Worm (Caenorhabditis elegans) whole organism, late embryonic: ENCODE results near the gene K08D9.6.

Experiments used
- C38D4.7 ChIP-seq: fragments of 200-800 bp; sonication (Bioruptor generic); optimal IDR thresholded peaks from 2 replicates; lab custom pipeline; 2018; ENCODE audit warnings: mild to moderate bottlenecking, missing genetic modification characterization, moderate library complexity, missing compliant biosample characterization
- ceh-19 ChIP-seq: fragments of 200-800 bp; sonication (Bioruptor generic); optimal IDR thresholded peaks from 2 replicates; lab custom pipeline; 2018; ENCODE audit warnings: mild to moderate bottlenecking, missing genetic modification characterization, missing compliant biosample characterization
- ceh-31 ChIP-seq: sonication (generic microtip); optimal IDR thresholded peaks from 2 replicates; lab custom pipeline; 2016; ENCODE audit warnings: missing genetic modification characterization, missing compliant biosample characterization
- ceh-9 ChIP-seq: sonication (generic microtip); optimal IDR thresholded peaks from 2 replicates; lab custom pipeline; 2016; ENCODE audit warnings: mild to moderate bottlenecking, missing genetic modification characterization, inconsistent platforms, missing compliant biosample characterization
- fax-1 ChIP-seq: sonication (generic microtip); optimal IDR thresholded peaks from 2 replicates; lab custom pipeline; 2016; ENCODE audit warnings: missing genotype, missing genetic modification characterization, missing compliant biosample characterization
- gmeb-2 ChIP-seq: sonication (generic microtip); optimal IDR thresholded peaks from 2 replicates; lab custom pipeline; 2016; ENCODE audit warnings: missing genetic modification characterization, inconsistent platforms, missing compliant biosample characterization
- nhr-11 ChIP-seq: fragments of 150-350 bp; optimal IDR thresholded peaks from 2 replicates; lab custom pipeline; 2014; ENCODE audit warnings: missing biosample characterization, missing genetic modification characterization
- odd-2 ChIP-seq: sonication (generic microtip); optimal IDR thresholded peaks from 2 replicates; lab custom pipeline; 2017; ENCODE audit warnings: antibody characterized with exemption, mild to moderate bottlenecking, missing genetic modification characterization, missing compliant biosample characterization
- pag-3 ChIP-seq: sonication (generic microtip); optimal IDR thresholded peaks from 2 replicates; lab custom pipeline; 2016; ENCODE audit warnings: missing compliant biosample characterization, missing genetic modification characterization, borderline replicate concordance
- pha-4 ChIP-seq: fragments of 150-350 bp; optimal IDR thresholded peaks from 2 replicates; lab custom pipeline; 2018; ENCODE audit warnings: missing biosample characterization, missing genetic modification reagents, missing genetic modification characterization
- rnt-1 ChIP-seq: sonication (generic microtip); optimal IDR thresholded peaks from 2 replicates; lab custom pipeline; 2016; ENCODE audit warnings: missing genetic modification characterization, missing compliant biosample characterization

DNA sequence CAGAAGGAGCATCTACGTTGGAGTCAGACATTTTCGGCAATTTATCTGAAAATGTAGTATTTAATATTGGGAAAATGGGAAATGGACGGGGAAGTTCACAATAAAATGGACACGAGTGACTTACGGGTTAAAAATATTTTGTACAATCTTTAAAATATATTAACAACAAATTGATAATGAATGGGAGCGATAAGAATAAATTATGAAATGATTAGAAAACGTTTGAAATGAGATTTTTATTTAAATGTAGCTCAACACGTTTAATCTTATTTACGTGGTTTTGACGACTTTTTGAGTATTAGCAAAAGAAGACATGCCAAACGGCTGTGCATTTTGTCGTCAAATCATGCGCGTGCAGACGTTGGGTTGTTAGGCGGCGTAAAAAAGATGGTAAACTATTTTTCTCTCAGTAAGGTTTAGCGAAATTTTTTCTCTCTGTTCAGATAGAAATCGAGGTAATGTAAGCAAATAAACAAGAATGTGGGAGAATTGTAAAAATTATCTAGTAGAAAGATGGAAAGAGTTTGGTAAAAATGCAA lies 43.4 kb upstream of the K08D9.6 start, which contains the start of gene fbxa-64:
- TF ChIP-seq pag-3 (tag; lab: Kevin White, UChicago) (no peak), nhr-11 (tag; lab: Kevin White, UChicago) (no peak), ceh-19 (no peak), rnt-1 (tag; lab: Kevin White, UChicago) (no peak), ceh-9 (tag; lab: Kevin White, UChicago) (no peak), pha-4 (tag; lab: Kevin White, UChicago) (no peak), C38D4.7 (GFP tag; lab: Kevin White, UChicago) (no peak), ceh-31 (no peak), fax-1 (tag; lab: Kevin White, UChicago) (no peak), gmeb-2 (tag; lab: Kevin White, UChicago) (no peak), odd-2 (tag; lab: Kevin White, UChicago) (no peak)
